Worm (Caenorhabditis elegans) whole organism, mixed stage, embryonic: ENCODE data around the gene nra-1.

ENCODE experiments used
- elt-1 ChIP-seq: sonication (generic microtip); optimal IDR thresholded peaks from 2 replicates; lab custom pipeline; 2017; ENCODE audit warnings: missing genetic modification characterization, mild to moderate bottlenecking, missing compliant biosample characterization, antibody characterized with exemption, moderate library complexity, borderline replicate concordance; ENCODE audit not compliant: insufficient read depth
- ham-2 ChIP-seq: fragments of 200-800 bp; sonication (Bioruptor generic); optimal IDR thresholded peaks from 2 replicates; lab custom pipeline; 2018; ENCODE audit warnings: mild to moderate bottlenecking, missing genetic modification characterization, missing compliant biosample characterization
- lin-32 ChIP-seq: fragments of 200-800 bp; sonication (Bioruptor generic); optimal IDR thresholded peaks from 2 replicates; lab custom pipeline; 2018; ENCODE audit warnings: mild to moderate bottlenecking, missing genetic modification characterization, missing compliant biosample characterization
- mab-5 ChIP-seq: fragments of 150-350 bp; optimal IDR thresholded peaks from 2 replicates; lab custom pipeline; 2014; ENCODE audit warnings: missing biosample characterization, missing genetic modification characterization
- mep-1 ChIP-seq: fragments of 150-350 bp; optimal IDR thresholded peaks from 2 replicates; lab custom pipeline; 2017; ENCODE audit warnings: missing biosample characterization, missing genetic modification reagents, missing genetic modification characterization, inconsistent platforms
- nhr-12 ChIP-seq: fragments of 150-350 bp; optimal IDR thresholded peaks from 2 replicates; lab custom pipeline; 2014; ENCODE audit warnings: missing biosample characterization, missing genetic modification characterization
- nhr-28 ChIP-seq: fragments of 150-350 bp; optimal IDR thresholded peaks from 2 replicates; lab custom pipeline; 2014; ENCODE audit warnings: missing biosample characterization, missing genetic modification characterization
- nhr-76 ChIP-seq: sonication (generic microtip); optimal IDR thresholded peaks from 2 replicates; lab custom pipeline; 2017; ENCODE audit warnings: missing biosample characterization, missing genetic modification characterization
- pha-4 ChIP-seq: fragments of 150-350 bp; optimal IDR thresholded peaks from 2 replicates; lab custom pipeline; 2018; ENCODE audit warnings: missing biosample characterization, missing genetic modification reagents, missing genetic modification characterization
- snpc-4 ChIP-seq: fragments of 150-350 bp; optimal IDR thresholded peaks from 2 replicates; lab custom pipeline; 2014; ENCODE audit warnings: missing biosample characterization, missing genetic modification characterization
- unc-39 ChIP-seq: fragments of 150-350 bp; optimal IDR thresholded peaks from 2 replicates; lab custom pipeline; 2014; ENCODE audit warnings: missing biosample characterization, missing genetic modification characterization
- unc-62 ChIP-seq: fragments of 150-350 bp; optimal IDR thresholded peaks from 2 replicates; lab custom pipeline; 2014; ENCODE audit warnings: missing biosample characterization, missing genetic modification reagents, missing genetic modification characterization
- ztf-11 ChIP-seq: fragments of 150-350 bp; optimal IDR thresholded peaks from 2 replicates; lab custom pipeline; 2014; ENCODE audit warnings: missing biosample characterization, missing genetic modification characterization

- no peak for TF ChIP-seq unc-39 (tag; lab: Kevin White, UChicago)
- TF ChIP-seq nhr-76 (tag; lab: Kevin White, UChicago) = no peak
- no peak for TF ChIP-seq pha-4 (tag; lab: Kevin White, UChicago)
- TF ChIP-seq snpc-4 = no peak
- no peak for TF ChIP-seq unc-62 (GFP tag; lab: Kevin White, UChicago)
- TF ChIP-seq nhr-12 (tag; lab: Kevin White, UChicago) = no peak
- TF ChIP-seq mab-5 (tag; lab: Kevin White, UChicago) = no peak
- TF ChIP-seq ham-2 (GFP tag; lab: Kevin White, UChicago) = no peak
- TF ChIP-seq nhr-28 = no peak
- no peak for TF ChIP-seq elt-1 (tag; lab: Kevin White, UChicago)
- no peak for TF ChIP-seq mep-1 (tag; lab: Kevin White, UChicago)
- TF ChIP-seq lin-32 (GFP tag; lab: Kevin White, UChicago) = no peak
- no peak for TF ChIP-seq ztf-11 (tag; lab: Kevin White, UChicago)
Measured at ce11 chrIV:17265716-17266115, 18.3 kb downstream of the nra-1 start.
